Worm (Caenorhabditis elegans): Measurements from ENCODE around the gene T26C5.3.

- TF ChIP-seq fax-1 (tag; optimal IDR thresholded peaks at IDR 0.05) (no peak), pha-4 (tag; optimal IDR thresholded peaks at IDR 0.05) (no peak), ama-1 (optimal IDR thresholded peaks at IDR 0.05) (no peak), dve-1 (tag; optimal IDR thresholded peaks at IDR 0.05) (no peak), nhr-11 (tag; optimal IDR thresholded peaks at IDR 0.05) (no peak), ref-2 (tag; optimal IDR thresholded peaks at IDR 0.05) (no peak), tbx-7 (tag; optimal IDR thresholded peaks at IDR 0.05) (no peak), pros-1 (tag; optimal IDR thresholded peaks at IDR 0.05) (no peak), ceh-9 (tag; optimal IDR thresholded peaks at IDR 0.05) (no peak), nhr-232 (tag; optimal IDR thresholded peaks at IDR 0.05) (no peak), ztf-16 (tag; optimal IDR thresholded peaks at IDR 0.05) (no peak), dmd-4 (tag; optimal IDR thresholded peaks at IDR 0.05; ENCODE audit: borderline replicate concordance) (no peak), tbx-2 (tag; optimal IDR thresholded peaks at IDR 0.05) (no peak)
Observed at ce11 chrII:9274734-9275133, 38.4 kb downstream of the T26C5.3 start.

Measured in whole organism, late embryonic.